Fruit fly (Drosophila melanogaster) S2 (cell line): Measurements from ENCODE around the gene Ocho.

ENCODE experiments used
- CG8478 ChIP-seq: fragments of >200 bp; optimal IDR thresholded peaks from 2 replicates; lab custom pipeline; 2018
- CTCF ChIP-seq, 2 experiments: fragments of >200 bp; optimal IDR thresholded peaks; 2 replicates each; lab custom pipeline; 2018

DNA sequence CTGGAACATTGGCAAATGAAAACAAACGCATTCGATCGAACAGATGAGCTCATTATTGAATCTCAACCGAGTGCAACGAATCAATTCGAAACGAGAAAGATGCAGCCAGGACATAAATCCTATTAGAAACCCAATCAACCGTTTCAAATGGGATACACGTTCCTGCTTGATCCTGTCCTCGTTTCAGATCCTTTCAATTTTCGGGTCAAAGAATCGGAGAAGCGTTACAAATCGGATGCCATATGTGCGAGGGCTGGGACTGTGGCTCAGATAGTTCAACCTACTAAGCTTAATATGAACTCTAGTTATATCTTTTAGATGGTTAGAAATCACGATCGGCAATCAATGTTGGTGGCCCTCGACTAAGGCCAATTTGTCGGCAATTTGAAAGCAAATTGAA lies 24.7 kb upstream of the Ocho start:
- no peak for TF ChIP-seq CG8478
- no peak for TF ChIP-seq CTCF (optimal IDR thresholded peaks at IDR 0.05; lab: Kevin White, UChicago)
